Worm (Caenorhabditis elegans) whole organism, early embryonic: ENCODE measurements around the gene secs-1.

Experiments used
- F13C5.2 ChIP-seq: sonication (generic microtip); optimal IDR thresholded peaks from 2 replicates; lab custom pipeline; 2017; ENCODE audit warnings: mild to moderate bottlenecking, missing genetic modification characterization, inconsistent platforms, missing compliant biosample characterization
- aly-1 ChIP-seq: sonication (generic microtip); optimal IDR thresholded peaks from 2 replicates; lab custom pipeline; 2016; ENCODE audit warnings: missing genetic modification characterization, missing compliant biosample characterization
- ama-1 ChIP-seq: fragments of 150-350 bp; optimal IDR thresholded peaks from 2 replicates; lab custom pipeline; 2014
- ceh-13 ChIP-seq: fragments of 200-800 bp; sonication (Bioruptor generic); optimal IDR thresholded peaks from 2 replicates; lab custom pipeline; 2018; ENCODE audit warnings: mild to moderate bottlenecking, missing genetic modification characterization, missing compliant biosample characterization
- ceh-36 ChIP-seq: sonication (generic microtip); optimal IDR thresholded peaks from 2 replicates; lab custom pipeline; 2016; ENCODE audit warnings: missing genetic modification characterization, inconsistent platforms, missing compliant biosample characterization
- ets-7 ChIP-seq: sonication (generic microtip); optimal IDR thresholded peaks from 2 replicates; lab custom pipeline; 2016; ENCODE audit warnings: missing genotype, missing genetic modification characterization, missing compliant biosample characterization
- flt-1 ChIP-seq: fragments of 200-800 bp; sonication (Bioruptor generic); IDR thresholded peaks from 2 replicates; pipeline ENCODE4 v1.3.6; 2022; ENCODE audit warnings: missing genetic modification characterization, missing compliant biosample characterization
- hmbx-1 ChIP-seq: sonication (generic microtip); optimal IDR thresholded peaks from 2 replicates; lab custom pipeline; 2016; ENCODE audit warnings: mild to moderate bottlenecking, missing genetic modification characterization, missing compliant biosample characterization
- hmg-4 ChIP-seq: fragments of 200-800 bp; sonication (Bioruptor generic); optimal IDR thresholded peaks from 2 replicates; lab custom pipeline; 2018; ENCODE audit warnings: mild to moderate bottlenecking, missing genetic modification characterization, missing compliant biosample characterization
- hnd-1 ChIP-seq: sonication (generic microtip); optimal IDR thresholded peaks from 2 replicates; lab custom pipeline; 2016; ENCODE audit warnings: missing genetic modification characterization, missing compliant biosample characterization
- pes-1 ChIP-seq: fragments of 200-800 bp; sonication (Bioruptor generic); IDR thresholded peaks from 2 replicates; pipeline ENCODE4 v1.3.6; 2022; ENCODE audit warnings: missing genetic modification reagents, missing genetic modification characterization, missing compliant biosample characterization
- scrt-1 ChIP-seq: fragments of 200-800 bp; sonication (Bioruptor generic); IDR thresholded peaks from 2 replicates; pipeline ENCODE4 v1.3.6; 2022; ENCODE audit warnings: missing genetic modification characterization, missing compliant biosample characterization
- sea-1 ChIP-seq: fragments of 200-800 bp; sonication (Bioruptor generic); conservative IDR thresholded peaks from 2 replicates; pipeline ENCODE4 v1.3.6; 2022; ENCODE audit warnings: missing genetic modification characterization, missing compliant biosample characterization
- tbx-11 ChIP-seq: fragments of 200-800 bp; sonication (Bioruptor generic); IDR thresholded peaks from 2 replicates; pipeline ENCODE4 v1.3.6; 2022; ENCODE audit warnings: missing genetic modification characterization, missing compliant biosample characterization
- tbx-37 ChIP-seq: fragments of 200-800 bp; sonication (Bioruptor generic); conservative IDR thresholded peaks from 2 replicates; pipeline ENCODE4 v1.3.6; 2022; ENCODE audit warnings: missing genetic modification reagents, missing genetic modification characterization, missing compliant biosample characterization

The secs-1 gene

ce11 chrV:10760839-10761238 lies 43.4 kb downstream of the secs-1 start:
- TF ChIP-seq ceh-13 (GFP tag; lab: Kevin White, UChicago) (no peak), tbx-11 (GFP tag; lab: Robert Waterston, UW) (no peak), aly-1 (tag; lab: Kevin White, UChicago) (no peak), hmg-4 (no peak), ceh-36 (tag; lab: Kevin White, UChicago) (no peak), sea-1 (no peak), flt-1 (GFP tag; lab: Robert Waterston, UW) (no peak), ama-1 (lab: Kevin White, UChicago) (no peak)

- TF ChIP-seq hnd-1 (tag; lab: Kevin White, UChicago) (no peak), tbx-11 (GFP tag; lab: Robert Waterston, UW) (no peak), ama-1 (lab: Kevin White, UChicago) (no peak)
These were observed 45.6 kb downstream of the secs-1 start, which contains the start of gene F28H7.8 for ce11 chrV:10758658-10759057. F28H7.8 (plus strand) TSS chrV:10758958.

- TF ChIP-seq F13C5.2 (tag; lab: Kevin White, UChicago) (no peak), hnd-1 (tag; lab: Kevin White, UChicago) (no peak), ets-7 (tag; lab: Kevin White, UChicago) (no peak), hmbx-1 (tag; lab: Kevin White, UChicago) (no peak), ama-1 (lab: Kevin White, UChicago) (no peak), hmg-4 (no peak), ceh-13 (GFP tag; lab: Kevin White, UChicago) (no peak)
These were observed 47.1 kb downstream of the secs-1 start for ce11 chrV:10757128-10757527.

ce11 chrV:10756698-10757097 lies 47.6 kb downstream of the secs-1 start, which contains the start of gene irld-6:
irld-6 (minus strand) TSS chrV:10756798.
- TF ChIP-seq ets-7 (tag; lab: Kevin White, UChicago) (no peak), tbx-11 (GFP tag; lab: Robert Waterston, UW) (no peak), sea-1 (no peak), flt-1 (GFP tag; lab: Robert Waterston, UW) (no peak), scrt-1 (GFP tag; lab: Robert Waterston, UW) (no peak), pes-1 (no peak), F13C5.2 (tag; lab: Kevin White, UChicago) (no peak), ceh-36 (tag; lab: Kevin White, UChicago) (no peak)

ce11 chrV:10754050-10754449 lies 50.2 kb downstream of the secs-1 start, which contains the start of gene F28H7.7:
F28H7.7 (minus strand) TSS chrV:10754150.
- TF ChIP-seq aly-1 (tag; lab: Kevin White, UChicago) (no peak), F13C5.2 (tag; lab: Kevin White, UChicago) (no peak), tbx-37 (GFP tag; lab: Robert Waterston, UW) (no peak), ceh-36 (tag; lab: Kevin White, UChicago) (no peak), hmg-4 (no peak), ceh-13 (GFP tag; lab: Kevin White, UChicago) (no peak), hmbx-1 (tag; lab: Kevin White, UChicago) (no peak), ama-1 (lab: Kevin White, UChicago) (no peak)
